Worm (Caenorhabditis elegans): Measurements from ENCODE around the gene hrpa-1.

Gene hrpa-1

DNA sequence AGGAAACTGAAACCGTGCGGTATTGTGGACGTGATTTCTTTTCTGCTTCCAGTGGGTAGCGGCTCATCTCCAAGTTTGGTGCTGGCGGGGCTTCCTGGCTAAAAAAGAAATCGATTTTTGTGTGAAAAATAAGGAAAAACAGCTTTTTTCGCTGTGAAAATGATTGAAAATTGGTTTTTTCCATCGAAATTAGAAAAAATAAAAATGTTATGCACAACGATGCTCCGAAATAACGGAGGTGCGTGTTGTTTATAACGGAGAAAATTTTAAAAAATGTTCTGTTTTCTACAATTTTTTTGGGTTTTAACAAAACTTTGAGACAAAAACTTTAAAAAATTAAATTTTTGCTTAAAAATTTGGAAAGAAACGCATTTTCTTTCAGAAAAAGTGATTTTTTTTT, 44.5 kb upstream of the hrpa-1 start:
- TF ChIP-seq lsy-2 (tag; optimal IDR thresholded peaks at IDR 0.05): peak in 1 of 2 experiments; percentile 3
- TF ChIP-seq unc-55 (GFP tag; optimal IDR thresholded peaks at IDR 0.05): peak; percentile 16
- TF ChIP-seq lin-39 (tag; optimal IDR thresholded peaks at IDR 0.05): no peak
- TF ChIP-seq sem-4 (tag; optimal IDR thresholded peaks at IDR 0.05): no peak
- TF ChIP-seq egl-27 (tag; optimal IDR thresholded peaks at IDR 0.05): no peak
- TF ChIP-seq nhr-237 (tag; optimal IDR thresholded peaks at IDR 0.05): no peak
- TF ChIP-seq zag-1 (tag; optimal IDR thresholded peaks at IDR 0.05): no peak
- TF ChIP-seq ztf-11 (tag; optimal IDR thresholded peaks at IDR 0.05): no peak
- no peak for TF ChIP-seq F13H6.1 (tag; optimal IDR thresholded peaks at IDR 0.05)
- no peak for TF ChIP-seq aly-2 (tag; optimal IDR thresholded peaks at IDR 0.05)

DNA sequence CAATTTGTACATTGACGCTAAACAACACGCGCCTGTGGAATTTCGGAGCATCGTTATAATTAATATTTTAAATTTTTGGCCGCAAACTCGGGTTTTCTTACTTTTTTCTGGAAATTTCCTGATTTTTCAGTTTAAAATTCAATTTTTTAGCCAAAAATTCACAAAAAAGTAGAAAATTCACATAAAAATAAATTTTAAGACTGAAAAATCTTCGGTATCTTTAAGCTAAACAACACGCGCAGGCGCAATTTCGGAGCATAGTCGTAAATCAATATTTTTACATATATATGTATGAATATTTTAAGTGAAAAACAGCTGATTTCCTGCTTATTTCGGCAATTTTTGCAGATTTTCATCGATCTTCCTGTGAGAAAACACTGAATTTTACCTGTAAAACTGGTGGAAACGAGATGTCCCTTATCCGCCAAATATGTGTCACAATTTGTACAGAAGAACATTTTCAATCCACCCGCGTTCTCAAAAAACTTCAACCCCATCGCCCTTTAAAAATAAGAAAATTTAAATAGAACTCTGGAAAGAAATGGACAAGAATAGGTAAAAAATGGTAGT, 43.8 kb upstream of the hrpa-1 start, which contains the start of gene B0546.3:
Gene B0546.3 (minus strand): TSS at position 504 of the 570 bp plus-strand sequence.
- no peak for TF ChIP-seq alr-1 (tag; optimal IDR thresholded peaks at IDR 0.05)
- TF ChIP-seq ama-1 (optimal IDR thresholded peaks at IDR 0.05): peak; percentile 71
- peak in 1 of 2 experiments; percentile 19 for TF ChIP-seq lsy-2 (tag; optimal IDR thresholded peaks at IDR 0.05)

DNA sequence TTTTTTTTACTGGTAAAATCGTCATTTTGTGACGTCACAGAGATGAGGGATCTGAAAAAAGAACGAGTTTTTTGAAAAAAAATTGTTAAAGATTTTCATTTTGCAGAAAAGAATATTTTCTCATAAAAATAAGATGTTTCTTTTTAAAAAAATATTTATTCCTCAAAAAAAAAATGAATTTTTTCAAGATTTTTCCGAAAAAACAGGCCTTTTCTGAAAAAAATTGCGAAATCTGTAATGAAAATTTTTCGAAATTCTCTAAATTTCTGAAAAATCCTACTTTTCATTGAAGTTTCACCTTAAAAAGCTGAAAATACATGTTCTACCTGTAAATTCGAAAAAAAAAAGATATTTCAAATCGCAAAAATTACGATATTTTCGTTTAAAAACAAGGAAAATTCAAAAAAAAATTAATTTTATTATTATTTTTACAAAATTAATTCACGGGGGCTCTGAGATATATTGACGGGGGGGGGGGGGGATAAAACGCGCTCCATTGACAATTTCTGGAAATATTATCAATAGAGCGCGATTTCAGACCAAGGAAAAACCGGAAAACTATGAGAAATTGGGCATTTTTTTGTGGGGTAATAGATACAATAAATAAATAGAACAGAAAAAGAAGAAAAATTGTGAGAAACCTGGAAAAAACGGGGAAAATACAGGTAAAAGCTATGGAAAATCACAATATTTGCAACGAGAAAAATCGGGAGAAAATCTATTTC, 39.6 kb upstream of the hrpa-1 start, which contains the start of gene otub-4:
Gene otub-4 (minus strand): TSS at position 51 of the 725 bp plus-strand sequence.
- TF ChIP-seq snpc-4 (tag; optimal IDR thresholded peaks at IDR 0.05): no peak
- TF ChIP-seq lin-11 (tag; optimal IDR thresholded peaks at IDR 0.05): no peak
- no peak for TF ChIP-seq sma-9 (GFP tag; optimal IDR thresholded peaks at IDR 0.05)
- TF ChIP-seq sma-9 (tag; optimal IDR thresholded peaks at IDR 0.05): no peak
- TF ChIP-seq elt-1 (tag; optimal IDR thresholded peaks at IDR 0.05): no peak
- peak; percentile 15 for TF ChIP-seq unc-55 (GFP tag; optimal IDR thresholded peaks at IDR 0.05)

DNA sequence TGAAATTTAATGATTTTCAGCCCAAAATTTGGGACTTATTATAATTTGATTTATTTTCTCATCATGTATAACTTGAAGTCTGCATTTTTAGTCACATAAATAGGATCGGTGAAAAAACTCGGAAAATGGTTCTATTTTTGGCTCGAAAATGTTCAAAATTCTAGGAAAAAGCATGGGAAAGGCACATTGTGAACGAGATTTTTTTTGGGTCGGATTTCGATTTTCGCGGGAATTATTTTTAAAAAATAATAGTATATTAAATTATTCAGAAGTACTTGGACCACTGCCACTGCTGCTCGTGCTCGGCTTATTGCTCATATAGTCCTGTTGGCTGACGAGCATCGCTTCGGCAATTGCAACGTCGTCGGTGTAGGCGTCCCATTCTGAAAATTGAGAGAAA, 34.7 kb upstream of the hrpa-1 start:
- TF ChIP-seq ceh-82 (tag; optimal IDR thresholded peaks at IDR 0.05): no peak
- TF ChIP-seq gmeb-1 (tag; optimal IDR thresholded peaks at IDR 0.05): peak; percentile 2

DNA sequence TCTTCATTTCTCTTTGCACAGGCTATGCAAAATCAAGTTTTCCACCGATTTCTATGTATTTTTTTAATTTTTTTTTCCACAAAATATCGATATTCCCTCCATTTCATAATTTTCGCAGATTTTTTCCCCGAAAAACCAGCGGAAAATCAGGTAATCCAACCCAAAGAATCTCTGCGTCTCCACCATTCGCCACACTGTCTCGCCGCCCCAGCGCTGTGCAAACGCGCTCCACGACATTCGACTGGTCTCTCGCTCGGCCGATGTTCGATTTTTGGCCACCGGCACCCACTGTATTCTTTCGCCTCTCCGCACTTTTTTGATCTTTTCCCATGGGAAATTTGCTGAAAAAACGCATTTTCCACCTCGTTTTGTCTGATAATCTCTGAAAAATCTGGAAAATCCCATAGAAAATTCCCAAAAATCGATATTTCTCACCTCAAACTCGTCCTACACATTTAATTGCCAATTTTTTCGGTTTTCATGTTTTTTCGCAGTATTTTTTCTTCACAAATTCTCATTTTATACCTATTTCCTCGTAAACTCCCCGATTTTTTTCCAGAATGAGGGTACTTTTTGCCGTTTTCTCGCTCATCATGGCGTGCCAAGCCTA, 30.1 kb upstream of the hrpa-1 start, which contains the start of gene vha-19:
Gene vha-19 (plus strand): TSS at position 560 of the 610 bp plus-strand sequence.
- no peak for TF ChIP-seq ceh-16 (tag; optimal IDR thresholded peaks at IDR 0.05)
- TF ChIP-seq R02D3.7 (tag; optimal IDR thresholded peaks at IDR 0.05): no peak
- no peak for TF ChIP-seq nhr-12 (tag; optimal IDR thresholded peaks at IDR 0.05)
- TF ChIP-seq C34F6.9 (tag; optimal IDR thresholded peaks at IDR 0.05): peak; percentile 11
- TF ChIP-seq ztf-1 (GFP tag; conservative IDR thresholded peaks at IDR 0.05): no peak
- no peak for TF ChIP-seq nhr-237 (tag; optimal IDR thresholded peaks at IDR 0.05)
- TF ChIP-seq unc-55 (GFP tag; optimal IDR thresholded peaks at IDR 0.05): peak; percentile 34
- peak in 1 of 2 experiments; percentile 42 for TF ChIP-seq lsy-2 (tag; optimal IDR thresholded peaks at IDR 0.05)
- no peak for TF ChIP-seq mbf-1 (tag; optimal IDR thresholded peaks at IDR 0.05)
- peak; percentile 20 for TF ChIP-seq crh-2 (tag; optimal IDR thresholded peaks at IDR 0.05)
- no peak for TF ChIP-seq unc-39 (tag; optimal IDR thresholded peaks at IDR 0.05)
- peak; percentile 8 for TF ChIP-seq fos-1 (tag; optimal IDR thresholded peaks at IDR 0.05)
- TF ChIP-seq elt-1 (tag; optimal IDR thresholded peaks at IDR 0.05): no peak
- no peak for TF ChIP-seq mdl-1 (tag; optimal IDR thresholded peaks at IDR 0.05)
- no peak for TF ChIP-seq ztf-11 (tag; optimal IDR thresholded peaks at IDR 0.05)
- no peak for TF ChIP-seq nhr-129 (tag; optimal IDR thresholded peaks at IDR 0.05)
- no peak for TF ChIP-seq ZK546.5 (tag; optimal IDR thresholded peaks at IDR 0.05)
- TF ChIP-seq lin-39 (tag; optimal IDR thresholded peaks at IDR 0.05): no peak
- TF ChIP-seq peb-1 (tag; optimal IDR thresholded peaks at IDR 0.05): no peak
- no peak for TF ChIP-seq lin-13 (GFP tag; optimal IDR thresholded peaks at IDR 0.05)
- TF ChIP-seq skn-1 (tag; optimal IDR thresholded peaks at IDR 0.05): no peak
- TF ChIP-seq blmp-1 (tag; optimal IDR thresholded peaks at IDR 0.05; ENCODE audit: insufficient read depth): no peak
- TF ChIP-seq nhr-10 (tag; optimal IDR thresholded peaks at IDR 0.05): no peak
- TF ChIP-seq nhr-77 (tag; optimal IDR thresholded peaks at IDR 0.05): no peak
- no peak for TF ChIP-seq ztf-4 (tag; optimal IDR thresholded peaks at IDR 0.05)
- TF ChIP-seq ama-1 (optimal IDR thresholded peaks at IDR 0.05): no peak
- TF ChIP-seq sma-9 (GFP tag; optimal IDR thresholded peaks at IDR 0.05): no peak
- no peak for TF ChIP-seq sma-9 (tag; optimal IDR thresholded peaks at IDR 0.05)
- TF ChIP-seq alr-1 (tag; optimal IDR thresholded peaks at IDR 0.05): no peak
- no peak for TF ChIP-seq nhr-21 (tag; optimal IDR thresholded peaks at IDR 0.05)
- TF ChIP-seq nhr-6 (tag; optimal IDR thresholded peaks at IDR 0.05): no peak
